Worm (Caenorhabditis elegans) whole organism, early embryonic: ENCODE data around the gene F15D4.5.

Source experiments
- B0310.2 ChIP-seq: sonication (generic microtip); optimal IDR thresholded peaks from 2 replicates; lab custom pipeline; 2016; ENCODE audit warnings: mild to moderate bottlenecking, missing genetic modification characterization, missing compliant biosample characterization
- F13C5.2 ChIP-seq: sonication (generic microtip); optimal IDR thresholded peaks from 2 replicates; lab custom pipeline; 2017; ENCODE audit warnings: mild to moderate bottlenecking, missing genetic modification characterization, inconsistent platforms, missing compliant biosample characterization
- aly-1 ChIP-seq: sonication (generic microtip); optimal IDR thresholded peaks from 2 replicates; lab custom pipeline; 2016; ENCODE audit warnings: missing genetic modification characterization, missing compliant biosample characterization
- ama-1 ChIP-seq: fragments of 150-350 bp; optimal IDR thresholded peaks from 2 replicates; lab custom pipeline; 2014
- ceh-13 ChIP-seq: fragments of 200-800 bp; sonication (Bioruptor generic); optimal IDR thresholded peaks from 2 replicates; lab custom pipeline; 2018; ENCODE audit warnings: mild to moderate bottlenecking, missing genetic modification characterization, missing compliant biosample characterization
- ceh-36 ChIP-seq: sonication (generic microtip); optimal IDR thresholded peaks from 2 replicates; lab custom pipeline; 2016; ENCODE audit warnings: missing genetic modification characterization, inconsistent platforms, missing compliant biosample characterization
- ets-7 ChIP-seq: sonication (generic microtip); optimal IDR thresholded peaks from 2 replicates; lab custom pipeline; 2016; ENCODE audit warnings: missing genotype, missing genetic modification characterization, missing compliant biosample characterization
- flt-1 ChIP-seq: fragments of 200-800 bp; sonication (Bioruptor generic); IDR thresholded peaks from 2 replicates; pipeline ENCODE4 v1.3.6; 2022; ENCODE audit warnings: missing genetic modification characterization, missing compliant biosample characterization
- hmbx-1 ChIP-seq: sonication (generic microtip); optimal IDR thresholded peaks from 2 replicates; lab custom pipeline; 2016; ENCODE audit warnings: mild to moderate bottlenecking, missing genetic modification characterization, missing compliant biosample characterization
- hmg-4 ChIP-seq: fragments of 200-800 bp; sonication (Bioruptor generic); optimal IDR thresholded peaks from 2 replicates; lab custom pipeline; 2018; ENCODE audit warnings: mild to moderate bottlenecking, missing genetic modification characterization, missing compliant biosample characterization
- hnd-1 ChIP-seq: sonication (generic microtip); optimal IDR thresholded peaks from 2 replicates; lab custom pipeline; 2016; ENCODE audit warnings: missing genetic modification characterization, missing compliant biosample characterization
- pes-1 ChIP-seq: fragments of 200-800 bp; sonication (Bioruptor generic); IDR thresholded peaks from 2 replicates; pipeline ENCODE4 v1.3.6; 2022; ENCODE audit warnings: missing genetic modification reagents, missing genetic modification characterization, missing compliant biosample characterization
- scrt-1 ChIP-seq: fragments of 200-800 bp; sonication (Bioruptor generic); IDR thresholded peaks from 2 replicates; pipeline ENCODE4 v1.3.6; 2022; ENCODE audit warnings: missing genetic modification characterization, missing compliant biosample characterization
- sea-1 ChIP-seq: fragments of 200-800 bp; sonication (Bioruptor generic); conservative IDR thresholded peaks from 2 replicates; pipeline ENCODE4 v1.3.6; 2022; ENCODE audit warnings: missing genetic modification characterization, missing compliant biosample characterization
- tbx-11 ChIP-seq: fragments of 200-800 bp; sonication (Bioruptor generic); IDR thresholded peaks from 2 replicates; pipeline ENCODE4 v1.3.6; 2022; ENCODE audit warnings: missing genetic modification characterization, missing compliant biosample characterization
- tbx-37 ChIP-seq: fragments of 200-800 bp; sonication (Bioruptor generic); conservative IDR thresholded peaks from 2 replicates; pipeline ENCODE4 v1.3.6; 2022; ENCODE audit warnings: missing genetic modification reagents, missing genetic modification characterization, missing compliant biosample characterization
- tra-4 ChIP-seq: sonication (generic microtip); optimal IDR thresholded peaks from 2 replicates; lab custom pipeline; 2017; ENCODE audit warnings: missing genetic modification characterization, missing compliant biosample characterization

F15D4.5 gene

ce11 chrII:13245076-13245475 lies at the start of gene F15D4.5:
Gene F15D4.5 (plus strand): TSS chrII:13245376.
- TF ChIP-seq F13C5.2 (tag; lab: Kevin White, UChicago) (no peak), sea-1 (GFP tag; lab: Robert Waterston, UW) (no peak), tra-4 (tag; lab: Kevin White, UChicago) (no peak)

DNA sequence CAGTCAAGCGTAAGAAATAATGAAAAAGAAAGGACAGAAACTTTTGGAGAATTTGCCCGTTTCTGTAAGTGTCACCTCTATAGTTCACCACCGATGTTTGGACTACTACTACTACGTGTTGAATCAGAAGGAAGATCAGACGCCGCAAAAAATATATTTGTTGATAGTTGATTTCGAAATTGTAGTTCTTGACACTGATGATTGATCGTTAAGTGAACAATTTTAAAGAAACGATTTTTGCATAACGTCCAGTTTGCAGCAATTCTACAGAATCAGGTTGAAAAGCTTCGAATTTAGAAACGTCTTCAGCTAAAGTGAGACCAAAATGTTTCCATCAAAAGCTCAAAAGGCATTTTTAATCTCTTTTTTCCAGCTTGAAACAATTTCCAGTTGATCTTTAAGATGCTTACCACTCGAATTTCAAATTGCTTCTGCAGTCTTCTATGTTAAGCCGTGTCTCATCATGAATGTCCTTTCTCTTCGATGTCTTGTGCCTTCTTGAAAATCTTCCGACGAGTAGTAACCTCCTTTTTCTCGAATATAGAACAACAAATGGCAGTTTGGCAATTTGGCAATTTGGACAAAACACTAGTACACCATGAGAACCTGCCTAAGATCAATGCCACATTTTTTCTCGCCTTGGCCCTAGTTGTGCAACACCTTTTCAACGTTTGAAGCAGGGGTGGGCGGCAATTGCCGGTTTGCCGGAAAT lies 49.3 kb upstream of the F15D4.5 start:
- TF ChIP-seq ets-7 (no peak), flt-1 (GFP tag; lab: Robert Waterston, UW) (no peak), F13C5.2 (tag; lab: Kevin White, UChicago) (no peak), tbx-11 (GFP tag; lab: Robert Waterston, UW) (no peak), tra-4 (tag; lab: Kevin White, UChicago) (no peak), ama-1 (lab: Kevin White, UChicago) (no peak), sea-1 (GFP tag; lab: Robert Waterston, UW) (no peak), pes-1 (GFP tag; lab: Robert Waterston, UW) (no peak)

- TF ChIP-seq ceh-36 (tag; lab: Kevin White, UChicago) (no peak), aly-1 (tag; lab: Kevin White, UChicago) (no peak), scrt-1 (GFP tag; lab: Robert Waterston, UW) (no peak)
These were observed 48.4 kb upstream of the F15D4.5 start for ce11 chrII:13196689-13197280.

- TF ChIP-seq ceh-13 (GFP tag; lab: Kevin White, UChicago) (no peak), pes-1 (GFP tag; lab: Robert Waterston, UW) (peak; percentile 51; the same call in 1 of the 2 replicates), tbx-11 (GFP tag; lab: Robert Waterston, UW) (no peak)
These were observed 46.3 kb upstream of the F15D4.5 start for ce11 chrII:13198845-13199244.

DNA sequence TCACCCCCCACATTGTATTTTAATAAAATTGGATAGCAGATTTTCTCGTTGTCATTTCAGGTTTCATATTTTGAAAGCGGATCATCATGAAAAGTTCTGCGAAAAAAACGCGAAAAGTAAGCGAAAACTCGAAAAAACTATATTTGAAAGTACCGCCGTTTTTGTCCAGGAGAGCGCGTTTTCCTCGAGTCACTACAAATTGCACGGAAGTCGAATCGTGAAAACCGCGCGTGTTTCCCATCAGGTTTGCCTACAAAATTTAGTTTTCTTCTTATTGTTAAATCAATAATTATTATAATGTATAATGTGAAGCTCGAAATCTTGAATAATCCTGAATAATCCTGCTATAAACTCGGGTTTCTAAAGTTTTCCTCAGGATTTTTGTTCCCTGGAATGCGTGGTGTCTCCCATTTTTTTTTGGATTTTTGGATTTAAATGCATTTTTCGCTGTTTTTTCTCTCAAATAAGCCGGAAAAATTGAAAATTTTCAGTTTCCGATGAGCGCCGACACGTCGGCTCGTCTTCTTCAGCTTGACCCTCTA lies 45.4 kb upstream of the F15D4.5 start, which contains the start of gene btf-1:
btf-1 (plus strand) TSS at position 492 of the 542 bp plus-strand sequence.
- no peak for TF ChIP-seq hmbx-1 (tag; lab: Kevin White, UChicago)
- TF ChIP-seq B0310.2, result no peak
- peak; percentile 23 for TF ChIP-seq ama-1 (lab: Kevin White, UChicago)
- TF ChIP-seq tbx-11 (GFP tag; lab: Robert Waterston, UW), result 0 out of 2 replicates have a peak, but pooled peaks have one; percentile 18
- peak; percentile 41; the same call in 1 of the 2 replicates for TF ChIP-seq pes-1 (GFP tag; lab: Robert Waterston, UW)
- TF ChIP-seq ceh-13 (GFP tag; lab: Kevin White, UChicago), result peak; percentile 24
- TF ChIP-seq tra-4 (tag; lab: Kevin White, UChicago), result peak; percentile 32
- peak; percentile 73 for TF ChIP-seq F13C5.2 (tag; lab: Kevin White, UChicago)

DNA sequence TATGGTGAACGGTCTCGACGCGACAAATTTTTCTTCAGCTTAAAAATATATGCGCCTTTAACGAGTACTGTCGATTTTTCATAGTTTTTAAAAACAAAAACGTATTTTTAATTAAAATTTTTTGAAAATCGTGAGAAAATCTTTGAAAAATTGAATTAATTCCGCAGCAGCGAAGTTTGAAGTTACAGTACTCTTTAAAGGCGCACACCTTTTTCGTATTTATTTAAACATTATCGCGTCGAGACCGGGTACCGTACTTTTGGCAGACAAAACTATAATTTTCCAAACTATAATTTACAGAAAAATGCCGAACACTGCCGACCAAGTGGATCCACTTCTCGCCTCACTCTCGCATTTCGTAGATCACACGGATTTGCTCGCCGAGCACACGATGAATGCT lies 29.4 kb upstream of the F15D4.5 start, which contains the start of gene F15D4.2:
F15D4.2 (plus strand) TSS at position 301 of the 400 bp plus-strand sequence.
- no peak for TF ChIP-seq hmbx-1 (tag; lab: Kevin White, UChicago)
- no peak for TF ChIP-seq B0310.2
- TF ChIP-seq flt-1 (GFP tag; lab: Robert Waterston, UW), result no peak
- no peak for TF ChIP-seq pes-1 (GFP tag; lab: Robert Waterston, UW)
- TF ChIP-seq ceh-13 (GFP tag; lab: Kevin White, UChicago), result no peak
- TF ChIP-seq tbx-37 (GFP tag; lab: Robert Waterston, UW), result no peak
- no peak for TF ChIP-seq tbx-11 (GFP tag; lab: Robert Waterston, UW)
- no peak for TF ChIP-seq aly-1 (tag; lab: Kevin White, UChicago)
- TF ChIP-seq hmg-4 (GFP tag; lab: Kevin White, UChicago), result no peak
- TF ChIP-seq ama-1 (lab: Kevin White, UChicago), result no peak
- TF ChIP-seq sea-1 (GFP tag; lab: Robert Waterston, UW), result no peak
- no peak for TF ChIP-seq ets-7
- TF ChIP-seq F13C5.2 (tag; lab: Kevin White, UChicago), result no peak
- TF ChIP-seq hnd-1, result no peak
- TF ChIP-seq scrt-1 (GFP tag; lab: Robert Waterston, UW), result no peak
- TF ChIP-seq ceh-36 (tag; lab: Kevin White, UChicago), result no peak
- no peak for TF ChIP-seq tra-4 (tag; lab: Kevin White, UChicago)

DNA sequence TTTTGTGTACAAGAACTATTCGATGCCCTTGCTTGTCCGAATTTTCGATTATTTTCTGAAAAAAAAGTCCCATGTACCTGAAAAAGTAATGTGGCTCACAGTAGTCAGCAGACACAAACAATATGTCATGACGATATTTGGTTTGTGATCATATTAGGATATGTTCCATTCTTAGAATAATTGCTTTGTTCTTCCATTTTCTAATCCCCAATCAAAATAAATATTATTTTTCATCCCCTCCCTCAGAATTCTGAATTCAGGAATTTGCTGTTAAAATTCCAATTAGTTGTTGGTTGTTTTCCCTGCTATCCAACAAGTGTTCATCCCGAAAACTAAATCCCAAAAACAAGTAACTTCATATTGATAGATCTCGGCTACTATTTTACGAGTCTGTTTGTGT lies 25.8 kb upstream of the F15D4.5 start:
- TF ChIP-seq tbx-11 (GFP tag; lab: Robert Waterston, UW) (no peak), tbx-37 (GFP tag; lab: Robert Waterston, UW) (no peak), ets-7 (no peak), B0310.2 (no peak), hnd-1 (no peak), scrt-1 (GFP tag; lab: Robert Waterston, UW) (no peak), sea-1 (GFP tag; lab: Robert Waterston, UW) (no peak), ceh-13 (GFP tag; lab: Kevin White, UChicago) (no peak), flt-1 (GFP tag; lab: Robert Waterston, UW) (no peak), aly-1 (tag; lab: Kevin White, UChicago) (no peak), hmbx-1 (tag; lab: Kevin White, UChicago) (no peak), ama-1 (lab: Kevin White, UChicago) (no peak)
